Fruit fly (Drosophila melanogaster) whole organism, prepupa: ENCODE data around the gene Awh.

Experiments
- CG15336 ChIP-seq: fragments of 200-800 bp; sonication (Bioruptor generic); IDR thresholded peaks from 2 replicates; pipeline ENCODE4 v1.3.6; 2022; ENCODE audit warnings: missing biosample characterization, missing genetic modification characterization
- CG31627 ChIP-seq: fragments of 200-800 bp; sonication (Bioruptor generic); optimal IDR thresholded peaks from 3 replicates; lab custom pipeline; 2016; ENCODE audit warnings: missing biosample characterization, missing genetic modification characterization
- Gug ChIP-seq: fragments of 200-800 bp; sonication (Bioruptor generic); IDR thresholded peaks from 2 replicates; pipeline ENCODE4 v1.3.6; 2022; ENCODE audit warnings: missing biosample characterization, missing genetic modification characterization
- Hr39 ChIP-seq: fragments of 200-800 bp; sonication (Bioruptor generic); optimal IDR thresholded peaks from 2 replicates; lab custom pipeline; 2016; ENCODE audit warnings: missing biosample characterization, missing genetic modification characterization
- Lpt ChIP-seq: fragments of 200-800 bp; sonication (Bioruptor generic); optimal IDR thresholded peaks from 3 replicates; lab custom pipeline; 2016; ENCODE audit warnings: missing biosample characterization, missing genetic modification characterization
- eg ChIP-seq: fragments of 200-800 bp; sonication (Bioruptor generic); IDR thresholded peaks from 3 replicates; pipeline ENCODE4 v1.3.6; 2022; ENCODE audit warnings: missing biosample characterization, missing genetic modification characterization
- fd59A ChIP-seq: fragments of 200-800 bp; sonication (Bioruptor generic); optimal IDR thresholded peaks from 2 replicates; lab custom pipeline; 2017; ENCODE audit warnings: missing biosample characterization, mild to moderate bottlenecking, missing genetic modification characterization, missing genetic modification reagents

dm6 chr3L:3852842-3853241 lies 6.8 kb downstream of the Awh start:
- peak; percentile 49 for TF ChIP-seq CG31627 (GFP tag; lab: Kevin White, UChicago)
- TF ChIP-seq Gug (GFP tag; lab: Robert Waterston, UW) = peak; percentile 31; the same call in 1 of the 2 replicates
- TF ChIP-seq CG15336 (GFP tag; lab: Robert Waterston, UW) = peak; percentile 59
- TF ChIP-seq eg (GFP tag; lab: Robert Waterston, UW) = peak; percentile 61
- peak; percentile 27 for TF ChIP-seq Lpt (GFP tag; lab: Kevin White, UChicago)
- TF ChIP-seq fd59A = peak; percentile 82
- peak; percentile 57 for TF ChIP-seq Hr39
